Worm (Caenorhabditis elegans): Measurements from ENCODE around the gene arrd-12.

arrd-12 gene

DNA sequence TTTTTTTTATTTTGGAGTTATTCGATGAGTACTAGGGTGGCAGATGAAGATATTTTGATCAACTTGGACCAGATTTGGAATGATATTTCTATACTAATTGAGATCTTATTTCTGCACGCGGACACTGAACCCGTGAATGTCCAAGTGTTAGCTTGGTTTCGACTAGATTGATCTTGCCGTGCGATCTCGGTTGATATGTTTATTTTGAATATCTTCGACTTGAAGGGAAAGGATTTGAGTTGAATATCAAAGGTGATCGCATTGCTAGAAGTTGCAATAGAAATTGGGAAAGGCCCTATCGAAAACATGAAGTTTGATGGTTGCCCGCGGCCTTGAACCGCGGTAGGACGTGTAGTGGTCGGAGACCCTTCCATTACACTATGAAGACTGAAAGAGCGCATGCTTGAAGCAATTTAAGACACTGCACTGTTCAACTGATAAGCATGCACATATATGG is 14.8 kb downstream of the arrd-12 start:
- TF ChIP-seq nhr-10 (tag; optimal IDR thresholded peaks at IDR 0.05) (peak; percentile 21), hlh-11 (tag; optimal IDR thresholded peaks at IDR 0.05) (peak; percentile 59), nhr-77 (tag; optimal IDR thresholded peaks at IDR 0.05) (peak; percentile 88), vab-7 (GFP tag; IDR thresholded peaks at IDR 0.05) (no peak), dmd-8 (GFP tag; IDR thresholded peaks at IDR 0.05) (0 out of 2 replicates have a peak, but pooled peaks have one; percentile 43), zag-1 (tag; optimal IDR thresholded peaks at IDR 0.05) (no peak), R02D3.7 (tag; optimal IDR thresholded peaks at IDR 0.05) (no peak), nhr-102 (tag; optimal IDR thresholded peaks at IDR 0.05) (peak; percentile 82), nhr-28 (tag; optimal IDR thresholded peaks at IDR 0.05) (peak; percentile 65), lim-7 (GFP tag; IDR thresholded peaks at IDR 0.05) (peak; percentile 59; the same call in 1 of the 2 replicates), lin-1 (GFP tag; IDR thresholded peaks at IDR 0.05) (0 out of 2 replicates have a peak, but pooled peaks have one; percentile 30), lir-3 (tag; optimal IDR thresholded peaks at IDR 0.05) (no peak), mdt-29 (GFP tag; IDR thresholded peaks at IDR 0.05) (no peak), duxl-1 (tag; optimal IDR thresholded peaks at IDR 0.05; ENCODE audit: poor library complexity) (peak; percentile 18), snpc-1.2 (GFP tag; IDR thresholded peaks at IDR 0.05) (no peak), rbr-2 (tag; optimal IDR thresholded peaks at IDR 0.05) (peak; percentile 19), madf-5 (GFP tag; IDR thresholded peaks at IDR 0.05) (0 out of 4 replicates have a peak, but pooled peaks of 1 of the 2 experiments have one; percentile 67), mxl-3 (GFP tag; optimal IDR thresholded peaks at IDR 0.05) (peak; percentile 61), egl-43 (GFP tag; IDR thresholded peaks at IDR 0.05) (peak; percentile 18; the same call in 1 of the 2 replicates), nhr-48 (tag; optimal IDR thresholded peaks at IDR 0.05) (peak; percentile 73), hif-1 (tag; optimal IDR thresholded peaks at IDR 0.05) (no peak), unc-62 (GFP tag; optimal IDR thresholded peaks at IDR 0.05 in 1 of 2) (no peak), unc-62 (tag; optimal IDR thresholded peaks at IDR 0.05) (no peak), daf-16 (GFP tag; optimal IDR thresholded peaks at IDR 0.05) (peak in 1 of 2 experiments; percentile 58), daf-16 (tag; optimal IDR thresholded peaks at IDR 0.05) (peak; percentile 85), fos-1 (tag; optimal IDR thresholded peaks at IDR 0.05) (no peak), dmd-6 (GFP tag; IDR thresholded peaks at IDR 0.05) (peak; percentile 54), tag-97 (GFP tag; IDR thresholded peaks at IDR 0.05) (no peak), jun-1 (tag; optimal IDR thresholded peaks at IDR 0.05) (peak; percentile 82), pha-4 (GFP tag; IDR thresholded peaks at IDR 0.05) (peak; percentile 40; the same call in 1 of the 2 replicates), pha-4 (tag; optimal IDR thresholded peaks at IDR 0.05) (no peak), gei-8 (GFP tag; optimal IDR thresholded peaks at IDR 0.05) (peak; percentile 57), mep-1 (tag; optimal IDR thresholded peaks at IDR 0.05) (peak; percentile 67), nhr-11 (tag; optimal IDR thresholded peaks at IDR 0.05) (no peak), aha-1 (tag) (peak; percentile 98), T26A8.4 (GFP tag; IDR thresholded peaks at IDR 0.05) (0 out of 2 replicates have a peak, but pooled peaks have one; percentile 45), nhr-42 (GFP tag; IDR thresholded peaks at IDR 0.05) (peak; percentile 47; the same call in 1 of the 2 replicates), pqm-1 (tag; optimal IDR thresholded peaks at IDR 0.05) (peak; percentile 91), dve-1 (tag; optimal IDR thresholded peaks at IDR 0.05; ENCODE audit: insufficient read depth) (peak; percentile 92), tra-1 (GFP tag; IDR thresholded peaks at IDR 0.05) (0 out of 2 replicates have a peak, but pooled peaks have one; percentile 36), mes-2 (tag; optimal IDR thresholded peaks at IDR 0.05; ENCODE audit: poor library complexity, severe bottlenecking) (peak; percentile 29), spr-3 (GFP tag; optimal IDR thresholded peaks at IDR 0.05) (peak; percentile 32), daf-19 (GFP tag; conservative IDR thresholded peaks at IDR 0.05) (peak; percentile 75; the same call in 1 of the 2 replicates), fkh-10 (GFP tag; optimal IDR thresholded peaks at IDR 0.05) (no peak)

Measured in whole organism, L4 larva.